Fruit fly (Drosophila melanogaster) whole organism, embryonic: ENCODE data around the gene RpS14a.

Experiments
- Ada2b ChIP-seq: fragments of 200-800 bp; sonication (Bioruptor generic); IDR thresholded peaks from 2 replicates; pipeline ENCODE4 v1.3.6; 2022; ENCODE audit warnings: missing biosample characterization, missing genetic modification characterization
- Asciz ChIP-seq: fragments of 200-800 bp; sonication (Bioruptor generic); optimal IDR thresholded peaks from 2 replicates; lab custom pipeline; 2017; ENCODE audit warnings: missing biosample characterization, mild to moderate bottlenecking, missing genetic modification characterization, missing genetic modification reagents
- Atf3 ChIP-seq: fragments of 200-800 bp; sonication (Bioruptor generic); optimal IDR thresholded peaks from 3 replicates; lab custom pipeline; 2016; ENCODE audit warnings: missing biosample characterization, missing genetic modification characterization
- CG10147 ChIP-seq: fragments of 200-800 bp; sonication (Bioruptor generic); optimal IDR thresholded peaks from 2 replicates; lab custom pipeline; 2019; ENCODE audit warnings: missing biosample characterization, mild to moderate bottlenecking, missing genetic modification characterization, moderate library complexity
- CG11504 ChIP-seq: fragments of 200-800 bp; sonication (Bioruptor generic); optimal IDR thresholded peaks from 3 replicates; lab custom pipeline; 2019; ENCODE audit warnings: missing biosample characterization, mild to moderate bottlenecking, missing genetic modification characterization, moderate library complexity
- CG11695 ChIP-seq: fragments of 200-800 bp; sonication (Bioruptor generic); IDR thresholded peaks from 3 replicates; pipeline ENCODE4 v1.3.6; 2022; ENCODE audit warnings: missing biosample characterization, missing genetic modification characterization
- CG12299 ChIP-seq: fragments of 200-800 bp; sonication (Bioruptor generic); optimal IDR thresholded peaks from 2 replicates; lab custom pipeline; 2018; ENCODE audit warnings: missing biosample characterization, mild to moderate bottlenecking, missing genetic modification characterization
- CG12942 ChIP-seq: fragments of 200-800 bp; sonication (Bioruptor generic); optimal IDR thresholded peaks from 3 replicates; lab custom pipeline; 2016; ENCODE audit warnings: missing biosample characterization, missing genetic modification characterization
- CG13123 ChIP-seq: fragments of 200-800 bp; sonication (Bioruptor generic); optimal IDR thresholded peaks from 2 replicates; lab custom pipeline; 2016; ENCODE audit warnings: missing biosample characterization, missing genetic modification characterization
- CG13296 ChIP-seq: fragments of 200-800 bp; sonication (Bioruptor generic); optimal IDR thresholded peaks from 3 replicates; lab custom pipeline; 2018; ENCODE audit warnings: missing biosample characterization, mild to moderate bottlenecking, missing genetic modification characterization
- CG14050 ChIP-seq: fragments of 200-800 bp; sonication (Bioruptor generic); IDR thresholded peaks from 3 replicates; pipeline ENCODE4 v1.3.6; 2022; ENCODE audit warnings: missing biosample characterization, missing genetic modification characterization
- CG14441 ChIP-seq: fragments of 200-800 bp; sonication (Bioruptor generic); IDR thresholded peaks from 2 replicates; pipeline ENCODE4 v1.3.6; 2022; ENCODE audit warnings: missing biosample characterization, missing genetic modification characterization
- CG14860 ChIP-seq: fragments of 200-800 bp; sonication (Bioruptor generic); IDR thresholded peaks from 3 replicates; pipeline ENCODE4 v1.3.6; 2022; ENCODE audit warnings: missing biosample characterization, missing genetic modification characterization; ENCODE audit not compliant: partially characterized antibody
- CG17186 ChIP-seq: fragments of 200-800 bp; sonication (Bioruptor generic); optimal IDR thresholded peaks from 3 replicates; lab custom pipeline; 2017; ENCODE audit warnings: missing biosample characterization, missing genetic modification reagents, missing genetic modification characterization
- CG17328 ChIP-seq: fragments of 200-800 bp; sonication (Bioruptor generic); IDR thresholded peaks from 2 replicates; pipeline ENCODE4 v1.3.6; 2022; ENCODE audit warnings: missing biosample characterization, missing genetic modification characterization
- CG1792 ChIP-seq: fragments of 200-800 bp; sonication (Bioruptor generic); optimal IDR thresholded peaks from 2 replicates; lab custom pipeline; 2016; ENCODE audit warnings: missing biosample characterization, missing genetic modification characterization
- CG18262 ChIP-seq: fragments of 200-800 bp; optimal IDR thresholded peaks from 3 replicates; lab custom pipeline; 2019; ENCODE audit warnings: missing biosample characterization, mild to moderate bottlenecking, missing genetic modification characterization, moderate library complexity
- CG3726 ChIP-seq: fragments of 200-800 bp; sonication (Bioruptor generic); IDR thresholded peaks from 3 replicates; pipeline ENCODE4, ENCODE4 v1.3.6; 2022; ENCODE audit warnings: missing biosample characterization, missing genetic modification characterization
- CG3995 ChIP-seq: fragments of 200-800 bp; sonication (Bioruptor generic); optimal IDR thresholded peaks from 3 replicates; lab custom pipeline; 2016; ENCODE audit warnings: missing biosample characterization, missing genetic modification characterization
- CG4360 ChIP-seq: fragments of 200-800 bp; sonication (Bioruptor generic); IDR thresholded peaks from 2 replicates; pipeline ENCODE4 v1.3.6; 2022; ENCODE audit warnings: missing biosample characterization, missing genetic modification characterization
- CG6689 ChIP-seq: fragments of 200-800 bp; sonication (Bioruptor generic); IDR thresholded peaks from 2 replicates; pipeline ENCODE4 v1.3.6; 2022; ENCODE audit warnings: missing biosample characterization, missing genetic modification characterization
- CG7786 ChIP-seq: fragments of 200-800 bp; sonication (Bioruptor generic); optimal IDR thresholded peaks from 2 replicates; lab custom pipeline; 2016; ENCODE audit warnings: missing biosample characterization, missing genetic modification characterization
- CG8290 ChIP-seq, 3 experiments: fragments of 200-800 bp; sonication (Bioruptor generic); optimal IDR thresholded peaks; 2 replicates each; lab custom pipeline; 2016 to 2019; ENCODE audit warnings: missing biosample characterization in 3 of 3, missing genetic modification characterization in 3 of 3, mild to moderate bottlenecking in 2 of 3, moderate library complexity in 1 of 3
- CG8388 ChIP-seq: fragments of 200-800 bp; sonication (Bioruptor generic); optimal IDR thresholded peaks from 2 replicates; lab custom pipeline; 2019; ENCODE audit warnings: missing biosample characterization, mild to moderate bottlenecking, missing genetic modification characterization, moderate library complexity
- CG8765 ChIP-seq: fragments of 200-800 bp; sonication (Bioruptor generic); IDR thresholded peaks from 2 replicates; pipeline ENCODE4 v1.3.6; 2022; ENCODE audit warnings: missing biosample characterization, missing genetic modification characterization
- CG9727 ChIP-seq: fragments of 200-800 bp; sonication (Bioruptor generic); optimal IDR thresholded peaks from 3 replicates; lab custom pipeline; 2017; ENCODE audit warnings: missing biosample characterization, mild to moderate bottlenecking, missing genetic modification characterization
- Camta ChIP-seq: fragments of 200-800 bp; sonication (Bioruptor generic); optimal IDR thresholded peaks from 2 replicates; lab custom pipeline; 2016; ENCODE audit warnings: missing biosample characterization, missing genetic modification characterization
- D19A ChIP-seq: fragments of 200-800 bp; optimal IDR thresholded peaks from 3 replicates; lab custom pipeline; 2019; ENCODE audit warnings: missing biosample characterization, mild to moderate bottlenecking, missing genetic modification characterization, moderate library complexity
- Deaf1 ChIP-seq: fragments of 200-800 bp; optimal IDR thresholded peaks from 3 replicates; lab custom pipeline; 2019; ENCODE audit warnings: missing biosample characterization, mild to moderate bottlenecking, missing genetic modification characterization, moderate library complexity
- Drgx ChIP-seq: fragments of 200-800 bp; sonication (Bioruptor generic); IDR thresholded peaks from 2 replicates; pipeline ENCODE4 v1.3.6; 2022; ENCODE audit warnings: missing biosample characterization, missing genetic modification characterization
- Ets97D ChIP-seq: fragments of 200-800 bp; sonication (Bioruptor generic); optimal IDR thresholded peaks from 3 replicates; lab custom pipeline; 2016; ENCODE audit warnings: missing biosample characterization, missing genetic modification characterization
- Hr39 ChIP-seq: fragments of >200 bp; optimal IDR thresholded peaks from 2 replicates; lab custom pipeline; 2017
- Hr78 ChIP-seq, 2 experiments: fragments of 200-800 bp in 1 of 2; fragments of >200 bp in 1 of 2; sonication (Bioruptor generic) in 1 of 2; optimal IDR thresholded peaks; 2 replicates each; lab custom pipeline; 2017 to 2019; ENCODE audit warnings: missing biosample characterization in 2 of 2, missing genetic modification characterization in 2 of 2, mild to moderate bottlenecking in 1 of 2, moderate library complexity in 1 of 2
- Lim3 ChIP-seq: fragments of 200-800 bp; sonication (Bioruptor generic); IDR thresholded peaks from 2 replicates; pipeline ENCODE4 v1.3.6; 2022; ENCODE audit warnings: missing biosample characterization, missing genetic modification characterization
- Sox102F ChIP-seq: fragments of 200-800 bp; sonication (Bioruptor generic); optimal IDR thresholded peaks from 2 replicates; lab custom pipeline; 2018; ENCODE audit warnings: missing biosample characterization, mild to moderate bottlenecking, missing genetic modification characterization, moderate library complexity
- Spps ChIP-seq: fragments of 200-800 bp; sonication (Bioruptor generic); optimal IDR thresholded peaks from 2 replicates; lab custom pipeline; 2018; ENCODE audit warnings: missing biosample characterization, mild to moderate bottlenecking, missing genetic modification characterization
- TFAM ChIP-seq: fragments of 200-800 bp; sonication (Bioruptor generic); optimal IDR thresholded peaks from 2 replicates; lab custom pipeline; 2017; ENCODE audit warnings: missing biosample characterization, missing genetic modification characterization, inconsistent platforms
- Tbp ChIP-seq: fragments of >200 bp; optimal IDR thresholded peaks from 2 replicates; lab custom pipeline; 2018; ENCODE audit warnings: missing biosample characterization, missing genetic modification characterization
- Trl ChIP-seq, 3 experiments: fragments of >200 bp in 2 of 3; fragments of 200-800 bp in 1 of 3; sonication (Bioruptor generic) in 1 of 3; optimal IDR thresholded peaks; 2 replicates in 1 of 3; 3 replicates in 2 of 3; lab custom pipeline; 2016 to 2017; ENCODE audit warnings: missing biosample characterization in 1 of 3, missing genetic modification characterization in 1 of 3
- ash1 ChIP-seq: fragments of 200-800 bp; sonication (Bioruptor generic); optimal IDR thresholded peaks from 2 replicates; lab custom pipeline; 2018; ENCODE audit warnings: missing biosample characterization, mild to moderate bottlenecking, missing genetic modification characterization
- bsh ChIP-seq, 2 experiments: fragments of 200-800 bp; sonication (Bioruptor generic); optimal IDR thresholded peaks; 2 replicates each; lab custom pipeline; 2017 to 2018; ENCODE audit warnings: mild to moderate bottlenecking in 2 of 2, missing biosample characterization in 2 of 2, missing genetic modification characterization in 2 of 2, moderate library complexity in 1 of 2
- chif ChIP-seq, 2 experiments: fragments of 200-800 bp; sonication (Bioruptor generic); optimal IDR thresholded peaks; 3 replicates each; lab custom pipeline; 2016; ENCODE audit warnings: missing biosample characterization in 2 of 2, missing genetic modification characterization in 2 of 2
- disco-r ChIP-seq: fragments of 200-800 bp; sonication (Bioruptor generic); optimal IDR thresholded peaks from 2 replicates; lab custom pipeline; 2016; ENCODE audit warnings: missing biosample characterization, missing genetic modification characterization
- dmrt11E ChIP-seq: fragments of 200-800 bp; sonication (Bioruptor generic); optimal IDR thresholded peaks from 3 replicates; lab custom pipeline; 2018; ENCODE audit warnings: missing biosample characterization, mild to moderate bottlenecking, missing genetic modification characterization, moderate library complexity
- inv ChIP-seq: fragments of 200-800 bp; sonication (Bioruptor generic); IDR thresholded peaks from 2 replicates; pipeline ENCODE4 v1.3.6; 2022; ENCODE audit warnings: missing biosample characterization, missing genetic modification characterization; ENCODE audit not compliant: partially characterized antibody
- mld ChIP-seq: fragments of 200-800 bp; sonication (Bioruptor generic); IDR thresholded peaks from 3 replicates; pipeline ENCODE4 v1.3.6; 2022; ENCODE audit warnings: missing biosample characterization, missing genetic modification characterization; ENCODE audit not compliant: partially characterized antibody
- pita ChIP-seq: fragments of 200-800 bp; sonication (Bioruptor generic); optimal IDR thresholded peaks from 2 replicates; lab custom pipeline; 2017; ENCODE audit warnings: missing biosample characterization, mild to moderate bottlenecking, missing genetic modification characterization
- pros ChIP-seq: fragments of 200-800 bp; sonication (Bioruptor generic); optimal IDR thresholded peaks from 3 replicates; lab custom pipeline; 2019; ENCODE audit warnings: missing biosample characterization, mild to moderate bottlenecking, missing genetic modification characterization, moderate library complexity
- z ChIP-seq: fragments of 200-800 bp; sonication (Bioruptor generic); IDR thresholded peaks from 3 replicates; pipeline ENCODE4 v1.3.6; 2022; ENCODE audit warnings: missing biosample characterization, missing genetic modification characterization

The RpS14a gene

DNA sequence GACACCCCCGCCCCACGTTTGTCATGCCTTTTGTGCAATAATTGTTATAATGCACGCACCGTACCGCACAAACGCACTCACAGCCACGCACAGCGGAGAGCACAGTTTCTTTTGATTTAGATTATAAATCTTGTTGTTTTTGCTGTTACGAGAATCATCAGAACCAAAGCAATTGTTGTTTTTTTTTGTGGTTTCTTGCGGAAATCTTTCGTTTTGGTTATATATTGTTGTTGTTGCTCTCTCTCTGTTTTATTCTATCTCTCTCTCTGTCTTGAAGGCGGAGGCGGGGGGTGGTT lies 34.3 kb downstream of the RpS14a start (continued):
- no peak for TF ChIP-seq Atf3
- TF ChIP-seq Drgx (GFP tag; lab: Robert Waterston, UW) = no peak
- TF ChIP-seq Trl (optimal IDR thresholded peaks at IDR 0.05; lab: Kevin White, UChicago) = peak in 1 of 2 experiments; percentile 40
- no peak for TF ChIP-seq Trl (GFP tag; optimal IDR thresholded peaks at IDR 0.05; lab: Kevin White, UChicago)
- TF ChIP-seq Spps (tag; lab: Kevin White, UChicago) = no peak
- no peak for TF ChIP-seq CG17186 (GFP tag; lab: Kevin White, UChicago)
- no peak for TF ChIP-seq CG13296
- no peak for TF ChIP-seq Deaf1 (tag; lab: Kevin White, UChicago)
- no peak for TF ChIP-seq Hr78 (GFP tag; optimal IDR thresholded peaks at IDR 0.05; lab: Kevin White, UChicago)
- TF ChIP-seq chif (GFP tag; optimal IDR thresholded peaks at IDR 0.05; lab: Kevin White, UChicago) = no peak
- TF ChIP-seq CG14441 (GFP tag; lab: Robert Waterston, UW) = no peak
- TF ChIP-seq CG12299 = no peak
- peak; percentile 65; the same call in 1 of the 2 replicates for TF ChIP-seq CG4360 (GFP tag; lab: Robert Waterston, UW)
- TF ChIP-seq Ets97D (GFP tag; lab: Kevin White, UChicago) = no peak
- no peak for TF ChIP-seq CG1792 (GFP tag; lab: Kevin White, UChicago)
- no peak for TF ChIP-seq z (GFP tag; lab: Robert Waterston, UW)
- TF ChIP-seq CG18262 (tag; lab: Kevin White, UChicago) = no peak
- no peak for TF ChIP-seq Sox102F (GFP tag; lab: Kevin White, UChicago)
- peak; percentile 60 for TF ChIP-seq pros
- no peak for TF ChIP-seq Lim3 (GFP tag; lab: Robert Waterston, UW)
- TF ChIP-seq, all 482 proteins: peak for 8

DNA sequence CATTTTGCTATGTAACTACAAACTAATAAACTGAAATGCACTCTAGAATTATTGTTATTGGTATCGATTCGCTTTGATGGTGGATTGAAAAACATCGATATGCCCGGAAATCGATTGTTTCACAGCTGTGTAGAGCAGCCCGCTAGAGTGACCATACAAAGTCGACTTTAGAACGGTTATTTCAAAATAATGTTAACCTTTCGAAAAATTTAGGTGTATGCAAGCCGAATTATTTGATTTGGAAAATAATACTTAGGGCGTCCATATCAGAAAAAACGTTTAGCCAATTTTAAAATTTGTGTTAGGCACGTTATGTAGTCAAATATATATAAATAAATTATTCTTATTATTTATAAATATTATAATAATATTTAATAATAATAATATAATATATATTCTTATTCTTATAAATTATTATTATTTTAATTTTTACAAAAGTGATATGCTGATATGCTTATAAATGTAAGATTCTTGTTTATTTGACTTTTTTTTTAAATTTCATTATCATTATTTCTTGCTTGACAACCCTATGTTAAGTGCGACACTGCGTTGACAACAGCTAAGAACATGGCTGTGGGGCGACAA lies 34.8 kb downstream of the RpS14a start, which contains the start of gene sws:
TSS of gene sws (minus strand) at position 22 of the 585 bp plus-strand sequence.
- no peak for TF ChIP-seq disco-r (GFP tag; lab: Kevin White, UChicago)
- peak; percentile 66; the same call in 1 of the 3 replicates for TF ChIP-seq mld (GFP tag; lab: Robert Waterston, UW)
- TF ChIP-seq CG17328 = no peak
- TF ChIP-seq bsh (GFP tag; optimal IDR thresholded peaks at IDR 0.05; lab: Kevin White, UChicago) = peak in 1 of 2 experiments; percentile 51
- TF ChIP-seq Asciz (GFP tag; lab: Kevin White, UChicago) = no peak
- TF ChIP-seq pita (GFP tag; lab: Kevin White, UChicago) = no peak
- no peak for TF ChIP-seq CG13123 (GFP tag; lab: Kevin White, UChicago)
- peak; percentile 24; the same call in 1 of the 2 replicates for TF ChIP-seq CG6689 (GFP tag; lab: Robert Waterston, UW)
- TF ChIP-seq inv (GFP tag; lab: Robert Waterston, UW) = peak; percentile 59
- peak; percentile 25 for TF ChIP-seq CG12942
- TF ChIP-seq TFAM (GFP tag; lab: Kevin White, UChicago) = no peak
- peak; percentile 27 for TF ChIP-seq dmrt11E (tag; lab: Kevin White, UChicago)
- no peak; the same call in 1 of the 2 replicates for TF ChIP-seq Ada2b (GFP tag; lab: Robert Waterston, UW)
- no peak for TF ChIP-seq CG8290 (GFP tag; optimal IDR thresholded peaks at IDR 0.05; lab: Kevin White, UChicago)
- peak in 1 of 2 experiments; percentile 50 for TF ChIP-seq CG8290 (tag; optimal IDR thresholded peaks at IDR 0.05; lab: Kevin White, UChicago)
- no peak for TF ChIP-seq CG3726 (GFP tag; lab: Robert Waterston, UW)
- TF ChIP-seq CG9727 = peak; percentile 57
- TF ChIP-seq ash1 = no peak
- no peak for TF ChIP-seq Camta (GFP tag; lab: Kevin White, UChicago)
- peak; percentile 5 for TF ChIP-seq CG10147 (GFP tag; lab: Kevin White, UChicago)
- TF ChIP-seq CG14860 (GFP tag; lab: Robert Waterston, UW) = peak; percentile 67
- TF ChIP-seq Tbp (GFP tag; lab: Kevin White, UChicago) = no peak
- TF ChIP-seq CG8388 (GFP tag; lab: Kevin White, UChicago) = peak; percentile 9
- TF ChIP-seq CG3995 (GFP tag; lab: Kevin White, UChicago) = no peak
- TF ChIP-seq CG7786 (GFP tag; lab: Kevin White, UChicago) = no peak
- 0 out of 3 replicates have a peak, but pooled peaks have one; percentile 17 for TF ChIP-seq CG11695 (GFP tag; lab: Robert Waterston, UW)
- no peak for TF ChIP-seq CG14050 (GFP tag; lab: Robert Waterston, UW)
- no peak for TF ChIP-seq CG8765 (GFP tag; lab: Robert Waterston, UW)
- TF ChIP-seq CG11504 (tag; lab: Kevin White, UChicago) = peak; percentile 55
- TF ChIP-seq D19A (tag; lab: Kevin White, UChicago) = peak; percentile 17
- no peak for TF ChIP-seq Hr39
